Worm (Caenorhabditis elegans) whole organism, L4 larva: ENCODE measurements around the gene nprl-3.

ENCODE experiments used
- F26F4.8 ChIP-seq: fragments of 200-800 bp; sonication (Bioruptor generic); conservative IDR thresholded peaks from 2 replicates; pipeline ENCODE4 v1.3.6; 2022; ENCODE audit warnings: missing genetic modification characterization, missing compliant biosample characterization
- Y105C5A.15 ChIP-seq: fragments of 200-800 bp; sonication (Bioruptor generic); IDR thresholded peaks from 2 replicates; pipeline ENCODE4 v1.3.6; 2022; ENCODE audit warnings: missing genetic modification characterization, missing compliant biosample characterization
- aha-1 ChIP-seq: fragments of 150-350 bp; peaks from one replicate; lab custom pipeline; 2014; ENCODE audit warnings: missing biosample characterization, missing genetic modification characterization
- arid-1 ChIP-seq: fragments of 200-800 bp; sonication (Bioruptor generic); conservative IDR thresholded peaks from 2 replicates; pipeline ENCODE4 v1.3.6; 2022; ENCODE audit warnings: missing genetic modification reagents, missing genetic modification characterization, missing compliant biosample characterization
- ceh-62 ChIP-seq: sonication (generic microtip); optimal IDR thresholded peaks from 2 replicates; lab custom pipeline; 2017; ENCODE audit warnings: missing biosample characterization, missing genetic modification characterization
- cey-2 ChIP-seq: sonication (generic microtip); optimal IDR thresholded peaks from 3 replicates; lab custom pipeline; 2017; ENCODE audit warnings: missing genetic modification characterization, mild to moderate bottlenecking, missing compliant biosample characterization, antibody characterized with exemption, borderline replicate concordance; ENCODE audit not compliant: insufficient read depth
- daf-19 ChIP-seq: fragments of 200-800 bp; sonication (Bioruptor generic); conservative IDR thresholded peaks from 2 replicates; pipeline ENCODE4 v1.3.6; 2022; ENCODE audit warnings: missing genetic modification characterization, missing compliant biosample characterization
- dmd-6 ChIP-seq: fragments of 200-800 bp; sonication (Bioruptor generic); IDR thresholded peaks from 2 replicates; pipeline ENCODE4 v1.3.6; 2022; ENCODE audit warnings: missing genetic modification reagents, missing genetic modification characterization, missing compliant biosample characterization
- dve-1 ChIP-seq: sonication (generic microtip); optimal IDR thresholded peaks from 2 replicates; lab custom pipeline; 2017; ENCODE audit warnings: antibody characterized with exemption, mild to moderate bottlenecking, missing genetic modification characterization, missing compliant biosample characterization; ENCODE audit not compliant: insufficient read depth
- egl-43 ChIP-seq: fragments of 200-800 bp; sonication (Bioruptor generic); IDR thresholded peaks from 2 replicates; pipeline ENCODE4 v1.3.6; 2022; ENCODE audit warnings: missing genetic modification reagents, missing genetic modification characterization, missing compliant biosample characterization
- hlh-11 ChIP-seq: fragments of 200-800 bp; sonication (Bioruptor generic); optimal IDR thresholded peaks from 2 replicates; lab custom pipeline; 2018; ENCODE audit warnings: mild to moderate bottlenecking, missing genetic modification characterization, missing compliant biosample characterization
- lim-7 ChIP-seq: fragments of 200-800 bp; sonication (Bioruptor generic); IDR thresholded peaks from 2 replicates; pipeline ENCODE4 v1.3.6; 2022; ENCODE audit warnings: missing genetic modification characterization, missing compliant biosample characterization
- lin-29 ChIP-seq: fragments of 200-800 bp; sonication (Bioruptor generic); IDR thresholded peaks from 2 replicates; pipeline ENCODE4 v1.3.6; 2022; ENCODE audit warnings: missing genetic modification reagents, missing genetic modification characterization, missing compliant biosample characterization
- lir-3 ChIP-seq: sonication (generic microtip); optimal IDR thresholded peaks from 2 replicates; lab custom pipeline; 2016; ENCODE audit warnings: mild to moderate bottlenecking, missing genetic modification characterization, missing compliant biosample characterization
- mxl-3 ChIP-seq: fragments of 200-800 bp; sonication (Bioruptor generic); optimal IDR thresholded peaks from 2 replicates; lab custom pipeline; 2018; ENCODE audit warnings: mild to moderate bottlenecking, missing genetic modification characterization, missing compliant biosample characterization
- nhr-10 ChIP-seq: fragments of 150-350 bp; optimal IDR thresholded peaks from 2 replicates; lab custom pipeline; 2014; ENCODE audit warnings: missing biosample characterization, missing genetic modification characterization
- nhr-11 ChIP-seq: fragments of 150-350 bp; optimal IDR thresholded peaks from 2 replicates; lab custom pipeline; 2014; ENCODE audit warnings: missing biosample characterization, missing genetic modification characterization
- nhr-25 ChIP-seq: sonication (generic microtip); optimal IDR thresholded peaks from 2 replicates; lab custom pipeline; 2017; ENCODE audit warnings: missing genetic modification characterization, mild to moderate bottlenecking, missing compliant biosample characterization, antibody characterized with exemption, moderate library complexity, borderline replicate concordance; ENCODE audit not compliant: insufficient read depth
- nhr-28 ChIP-seq: fragments of 150-350 bp; optimal IDR thresholded peaks from 2 replicates; lab custom pipeline; 2014; ENCODE audit warnings: missing biosample characterization, missing genetic modification characterization
- nhr-6 ChIP-seq: fragments of 150-350 bp; optimal IDR thresholded peaks from 2 replicates; lab custom pipeline; 2014; ENCODE audit warnings: missing biosample characterization, missing genetic modification characterization
- nhr-76 ChIP-seq: fragments of 150-350 bp; optimal IDR thresholded peaks from 2 replicates; lab custom pipeline; 2014; ENCODE audit warnings: missing biosample characterization, missing genetic modification characterization
- php-3 ChIP-seq: fragments of 200-800 bp; sonication (Bioruptor generic); IDR thresholded peaks from 2 replicates; pipeline ENCODE4 v1.3.6; 2022; ENCODE audit warnings: missing genetic modification reagents, missing genetic modification characterization, missing compliant biosample characterization
- skn-1 ChIP-seq: fragments of 150-350 bp; optimal IDR thresholded peaks from 2 replicates; lab custom pipeline; 2014; ENCODE audit warnings: missing biosample characterization, missing genetic modification characterization
- tag-97 ChIP-seq: fragments of 200-800 bp; sonication (Bioruptor generic); IDR thresholded peaks from 2 replicates; pipeline ENCODE4 v1.3.6; 2022; ENCODE audit warnings: missing genetic modification characterization, missing compliant biosample characterization
- tra-1 ChIP-seq: fragments of 200-800 bp; sonication (Bioruptor generic); IDR thresholded peaks from 2 replicates; pipeline ENCODE4 v1.3.6; 2022; ENCODE audit warnings: missing genetic modification reagents, missing genetic modification characterization, missing compliant biosample characterization
- unc-62 ChIP-seq, 3 experiments: fragments of 150-350 bp in 1 of 3; sonication (generic microtip); optimal IDR thresholded peaks in 2 of 3; peaks in 1 of 3; 1 replicate in 1 of 3; 2 replicates in 2 of 3; lab custom pipeline; 2014 to 2017; ENCODE audit warnings: missing biosample characterization in 3 of 3, missing genetic modification characterization in 3 of 3, missing genetic modification reagents in 3 of 3, missing genotype in 1 of 3
- zfp-3 ChIP-seq: fragments of 200-800 bp; sonication (Bioruptor generic); conservative IDR thresholded peaks from 2 replicates; pipeline ENCODE4 v1.3.6; 2022; ENCODE audit warnings: missing genetic modification reagents, missing genetic modification characterization, missing compliant biosample characterization
- zip-11 ChIP-seq: fragments of 200-800 bp; sonication (Bioruptor generic); IDR thresholded peaks from 2 replicates; pipeline ENCODE4 v1.3.6; 2022; ENCODE audit warnings: missing genetic modification characterization, missing compliant biosample characterization

nprl-3 gene

ce11 chrIV:8302648-8303161, 5.4 kb downstream of the nprl-3 start:
- no peak for TF ChIP-seq egl-43
- peak in 1 of 2 experiments; percentile 20 for TF ChIP-seq unc-62 (GFP tag; optimal IDR thresholded peaks at IDR 0.05 in 1 of 2; lab: Kevin White, UChicago)
- TF ChIP-seq unc-62 (tag; optimal IDR thresholded peaks at IDR 0.05; lab: Kevin White, UChicago) = no peak

DNA sequence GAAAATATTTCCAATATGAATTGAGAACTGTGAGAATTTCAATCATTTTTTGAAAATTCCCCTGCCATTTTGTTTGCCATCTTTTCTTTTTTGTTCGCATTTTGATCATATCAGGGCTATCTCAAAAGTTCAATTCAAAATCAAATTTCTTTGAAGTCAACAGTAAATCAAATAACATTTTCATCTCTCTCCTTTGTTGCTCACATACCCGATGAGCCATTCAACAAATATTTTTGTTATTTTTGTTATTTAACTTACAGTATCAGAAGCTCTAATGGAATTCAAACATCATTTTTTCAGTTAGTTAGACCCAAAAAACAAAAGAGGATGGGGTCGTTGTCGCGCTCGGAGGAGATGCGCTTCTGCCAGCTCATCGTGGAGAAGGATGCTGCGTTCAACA, 6.4 kb downstream of the nprl-3 start, which contains the start of gene vha-5:
vha-5 (plus strand) TSS at position 301 of the 400 bp plus-strand sequence.
- no peak for TF ChIP-seq dve-1 (tag; lab: Kevin White, UChicago)
- no peak for TF ChIP-seq F26F4.8
- TF ChIP-seq cey-2 (tag; lab: Kevin White, UChicago) = no peak
- TF ChIP-seq lin-29 = no peak
- no peak for TF ChIP-seq ceh-62 (tag; lab: Kevin White, UChicago)
- TF ChIP-seq nhr-10 (tag; lab: Kevin White, UChicago) = no peak
- TF ChIP-seq mxl-3 (GFP tag; lab: Kevin White, UChicago) = no peak
- no peak for TF ChIP-seq nhr-11 (tag; lab: Kevin White, UChicago)
- no peak for TF ChIP-seq arid-1 (GFP tag; lab: Robert Waterston, UW)
- TF ChIP-seq php-3 = no peak
- TF ChIP-seq lim-7 (GFP tag; lab: Robert Waterston, UW) = no peak
- no peak for TF ChIP-seq nhr-6 (tag; lab: Kevin White, UChicago)
- no peak for TF ChIP-seq hlh-11 (tag; lab: Kevin White, UChicago)
- TF ChIP-seq skn-1 (tag; lab: Kevin White, UChicago) = no peak
- no peak for TF ChIP-seq nhr-25

ce11 chrIV:8307408-8307807, 10.1 kb downstream of the nprl-3 start:
- TF ChIP-seq zfp-3 (GFP tag; lab: Robert Waterston, UW) (0 out of 2 replicates have a peak, but pooled peaks have one; percentile 32), skn-1 (tag; lab: Kevin White, UChicago) (no peak), lir-3 (no peak), dmd-6 (GFP tag; lab: Robert Waterston, UW) (no peak), tag-97 (GFP tag; lab: Robert Waterston, UW) (no peak)

DNA sequence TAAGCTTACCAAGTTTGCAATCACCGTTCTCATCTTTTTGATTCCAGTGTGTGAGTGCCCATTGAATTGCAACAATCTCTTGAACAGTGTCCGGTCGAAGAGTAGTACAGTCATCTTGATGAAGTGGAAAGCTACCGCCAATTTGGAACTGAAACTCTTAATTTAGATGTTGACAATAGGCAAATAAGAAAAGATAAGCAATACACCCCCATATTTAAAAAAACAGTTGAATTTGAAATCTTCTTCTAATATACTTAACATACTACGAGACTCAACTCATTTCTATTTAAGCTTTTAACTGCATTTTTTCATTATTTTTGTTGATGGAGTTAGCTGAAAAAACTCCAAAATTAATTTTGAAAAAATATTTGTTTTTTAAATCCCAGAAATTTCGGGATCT, 14.8 kb downstream of the nprl-3 start:
- TF ChIP-seq php-3 = no peak
- TF ChIP-seq cey-2 (tag; lab: Kevin White, UChicago) = no peak
- no peak for TF ChIP-seq zip-11 (GFP tag; lab: Robert Waterston, UW)
- no peak for TF ChIP-seq arid-1 (GFP tag; lab: Robert Waterston, UW)
- TF ChIP-seq aha-1 (tag; lab: Kevin White, UChicago) = peak; percentile 79

- no peak for TF ChIP-seq tra-1 (GFP tag; lab: Robert Waterston, UW)
- no peak for TF ChIP-seq arid-1 (GFP tag; lab: Robert Waterston, UW)
- TF ChIP-seq nhr-28 (tag; lab: Kevin White, UChicago) = no peak
- TF ChIP-seq daf-19 = no peak
- TF ChIP-seq nhr-76 (tag; lab: Kevin White, UChicago) = no peak
- no peak for TF ChIP-seq Y105C5A.15 (GFP tag; lab: Robert Waterston, UW)
- TF ChIP-seq, all 104 proteins: peak for 0
Observed at ce11 chrIV:8312846-8313245, 15.6 kb downstream of the nprl-3 start, which contains the start of gene F35H10.10. F35H10.10 (minus strand) TSS chrIV:8312946.

ce11 chrIV:8317800-8318199, 20.5 kb downstream of the nprl-3 start:
- TF ChIP-seq nhr-76 (tag; lab: Kevin White, UChicago) (no peak), php-3 (peak; percentile 59; the same call in 1 of the 2 replicates)

- no peak for TF ChIP-seq dve-1 (tag; lab: Kevin White, UChicago)
Observed at ce11 chrIV:8318799-8319198, 21.5 kb downstream of the nprl-3 start.
